Worm (Caenorhabditis elegans) whole organism, late embryonic: ENCODE measurements around the gene idpb-3.

Source experiments
- C08G9.2 ChIP-seq: sonication (generic microtip); optimal IDR thresholded peaks from 2 replicates; lab custom pipeline; 2016; ENCODE audit warnings: mild to moderate bottlenecking, missing genetic modification characterization, moderate library complexity, missing compliant biosample characterization
- F13H6.1 ChIP-seq: sonication (generic microtip); optimal IDR thresholded peaks from 2 replicates; lab custom pipeline; 2016; ENCODE audit warnings: missing genetic modification characterization, missing compliant biosample characterization
- K02D7.2 ChIP-seq: sonication (generic microtip); optimal IDR thresholded peaks from 2 replicates; lab custom pipeline; 2017; ENCODE audit warnings: mild to moderate bottlenecking, missing genetic modification characterization, missing compliant biosample characterization
- K09A11.1 ChIP-seq: sonication (generic microtip); optimal IDR thresholded peaks from 2 replicates; lab custom pipeline; 2017; ENCODE audit warnings: antibody characterized with exemption, mild to moderate bottlenecking, missing genetic modification characterization, missing compliant biosample characterization; ENCODE audit not compliant: insufficient read depth
- T23F11.4 ChIP-seq: fragments of 200-800 bp; sonication (Bioruptor generic); optimal IDR thresholded peaks from 2 replicates; lab custom pipeline; 2018; ENCODE audit warnings: mild to moderate bottlenecking, missing genetic modification characterization, missing compliant biosample characterization
- Y22D7AL.16 ChIP-seq: sonication (generic microtip); optimal IDR thresholded peaks from 2 replicates; lab custom pipeline; 2016; ENCODE audit warnings: missing genetic modification characterization, missing compliant biosample characterization
- ahr-1 ChIP-seq: sonication (generic microtip); optimal IDR thresholded peaks from 2 replicates; lab custom pipeline; 2016; ENCODE audit warnings: missing genetic modification characterization, missing compliant biosample characterization
- ama-1 ChIP-seq: fragments of 150-350 bp; optimal IDR thresholded peaks from 2 replicates; lab custom pipeline; 2014
- ceh-14 ChIP-seq: sonication (generic microtip); optimal IDR thresholded peaks from 2 replicates; lab custom pipeline; 2016; ENCODE audit warnings: missing genotype, missing genetic modification characterization, missing compliant biosample characterization
- ceh-18 ChIP-seq: sonication (generic microtip); optimal IDR thresholded peaks from 2 replicates; lab custom pipeline; 2016; ENCODE audit warnings: missing genetic modification characterization, missing compliant biosample characterization
- ceh-2 ChIP-seq: sonication (generic microtip); optimal IDR thresholded peaks from 2 replicates; lab custom pipeline; 2016; ENCODE audit warnings: missing genotype, missing genetic modification characterization, missing compliant biosample characterization
- ceh-24 ChIP-seq: sonication (generic microtip); optimal IDR thresholded peaks from 2 replicates; lab custom pipeline; 2016; ENCODE audit warnings: mild to moderate bottlenecking, missing genetic modification characterization, missing compliant biosample characterization
- ceh-30 ChIP-seq: fragments of 150-350 bp; optimal IDR thresholded peaks from 2 replicates; lab custom pipeline; 2014; ENCODE audit warnings: missing biosample characterization, missing genetic modification characterization
- ceh-31 ChIP-seq: sonication (generic microtip); optimal IDR thresholded peaks from 2 replicates; lab custom pipeline; 2016; ENCODE audit warnings: missing genetic modification characterization, missing compliant biosample characterization
- ceh-34 ChIP-seq: sonication (generic microtip); optimal IDR thresholded peaks from 2 replicates; lab custom pipeline; 2016; ENCODE audit warnings: mild to moderate bottlenecking, missing genetic modification characterization, missing compliant biosample characterization
- ceh-45 ChIP-seq: fragments of 200-800 bp; sonication (Bioruptor generic); IDR thresholded peaks from 2 replicates; pipeline ENCODE4 v1.3.6; 2022; ENCODE audit warnings: missing genetic modification reagents, missing genetic modification characterization, missing compliant biosample characterization
- ceh-6 ChIP-seq: fragments of 200-800 bp; sonication (Bioruptor generic); optimal IDR thresholded peaks from 2 replicates; lab custom pipeline; 2018; ENCODE audit warnings: mild to moderate bottlenecking, missing genetic modification characterization, missing compliant biosample characterization
- che-1 ChIP-seq: sonication (generic microtip); optimal IDR thresholded peaks from 2 replicates; lab custom pipeline; 2016; ENCODE audit warnings: mild to moderate bottlenecking, missing genetic modification characterization, missing compliant biosample characterization
- dmd-4 ChIP-seq: sonication (generic microtip); optimal IDR thresholded peaks from 2 replicates; lab custom pipeline; 2016; ENCODE audit warnings: borderline replicate concordance, missing genetic modification characterization, missing compliant biosample characterization
- dve-1 ChIP-seq: sonication (generic microtip); optimal IDR thresholded peaks from 2 replicates; lab custom pipeline; 2017; ENCODE audit warnings: antibody characterized with exemption, mild to moderate bottlenecking, missing genetic modification characterization, missing compliant biosample characterization
- elt-2 ChIP-seq: sonication (generic microtip); optimal IDR thresholded peaks from 2 replicates; lab custom pipeline; 2016; ENCODE audit warnings: missing genetic modification reagents, missing genetic modification characterization, missing compliant biosample characterization
- fax-1 ChIP-seq: sonication (generic microtip); optimal IDR thresholded peaks from 2 replicates; lab custom pipeline; 2016; ENCODE audit warnings: missing genotype, missing genetic modification characterization, missing compliant biosample characterization
- gmeb-2 ChIP-seq: sonication (generic microtip); optimal IDR thresholded peaks from 2 replicates; lab custom pipeline; 2016; ENCODE audit warnings: missing genetic modification characterization, inconsistent platforms, missing compliant biosample characterization
- hlh-15 ChIP-seq: sonication (generic microtip); optimal IDR thresholded peaks from 2 replicates; lab custom pipeline; 2016; ENCODE audit warnings: missing genetic modification characterization, missing compliant biosample characterization
- hlh-8 ChIP-seq: sonication (generic microtip); optimal IDR thresholded peaks from 2 replicates; lab custom pipeline; 2016; ENCODE audit warnings: missing genotype, missing genetic modification characterization, missing compliant biosample characterization
- lim-6 ChIP-seq: sonication (generic microtip); optimal IDR thresholded peaks from 2 replicates; lab custom pipeline; 2016; ENCODE audit warnings: missing genetic modification characterization, missing compliant biosample characterization
- madf-2 ChIP-seq: sonication (generic microtip); optimal IDR thresholded peaks from 2 replicates; lab custom pipeline; 2017; ENCODE audit warnings: missing genetic modification characterization, missing compliant biosample characterization
- mec-3 ChIP-seq: sonication (generic microtip); optimal IDR thresholded peaks from 2 replicates; lab custom pipeline; 2016; ENCODE audit warnings: borderline replicate concordance, missing genetic modification characterization, missing compliant biosample characterization
- nhr-11 ChIP-seq: fragments of 150-350 bp; optimal IDR thresholded peaks from 2 replicates; lab custom pipeline; 2014; ENCODE audit warnings: missing biosample characterization, missing genetic modification characterization
- nhr-232 ChIP-seq: sonication (generic microtip); optimal IDR thresholded peaks from 2 replicates; lab custom pipeline; 2016; ENCODE audit warnings: missing genetic modification characterization, missing compliant biosample characterization
- npax-4 ChIP-seq: sonication (generic microtip); optimal IDR thresholded peaks from 2 replicates; lab custom pipeline; 2016; ENCODE audit warnings: missing genetic modification characterization, missing compliant biosample characterization
- odd-2 ChIP-seq: sonication (generic microtip); optimal IDR thresholded peaks from 2 replicates; lab custom pipeline; 2017; ENCODE audit warnings: antibody characterized with exemption, mild to moderate bottlenecking, missing genetic modification characterization, missing compliant biosample characterization
- pag-3 ChIP-seq: sonication (generic microtip); optimal IDR thresholded peaks from 2 replicates; lab custom pipeline; 2016; ENCODE audit warnings: missing compliant biosample characterization, missing genetic modification characterization, borderline replicate concordance
- pax-1 ChIP-seq: fragments of 150-350 bp; optimal IDR thresholded peaks from 2 replicates; lab custom pipeline; 2014; ENCODE audit warnings: missing biosample characterization, missing genetic modification characterization
- pha-2 ChIP-seq: sonication (generic microtip); optimal IDR thresholded peaks from 2 replicates; lab custom pipeline; 2017; ENCODE audit warnings: mild to moderate bottlenecking, missing genetic modification characterization, missing compliant biosample characterization
- pqm-1 ChIP-seq: sonication (generic microtip); optimal IDR thresholded peaks from 2 replicates; lab custom pipeline; 2016; ENCODE audit warnings: missing genetic modification characterization, missing compliant biosample characterization
- rnt-1 ChIP-seq: sonication (generic microtip); optimal IDR thresholded peaks from 2 replicates; lab custom pipeline; 2016; ENCODE audit warnings: missing genetic modification characterization, missing compliant biosample characterization
- sox-2 ChIP-seq: fragments of 200-800 bp; sonication (Bioruptor generic); IDR thresholded peaks from 2 replicates; pipeline ENCODE4 v1.3.6; 2022; ENCODE audit warnings: missing genetic modification reagents, missing genetic modification characterization, missing compliant biosample characterization
- syd-9 ChIP-seq: sonication (generic microtip); optimal IDR thresholded peaks from 2 replicates; lab custom pipeline; 2016; ENCODE audit warnings: mild to moderate bottlenecking, missing genetic modification characterization, moderate library complexity, missing compliant biosample characterization
- tbx-7 ChIP-seq: sonication (generic microtip); optimal IDR thresholded peaks from 2 replicates; lab custom pipeline; 2016; ENCODE audit warnings: missing genotype, missing genetic modification characterization, missing compliant biosample characterization

The idpb-3 gene

ce11 chrII:5141945-5142514 is 40.4 kb upstream of the idpb-3 start, which contains the start of gene nas-29:
Gene nas-29, minus strand, starts transcription at chrII:5142036.
- TF ChIP-seq elt-2 (tag; lab: Kevin White, UChicago) (peak; percentile 65), T23F11.4 (GFP tag; lab: Kevin White, UChicago) (no peak)

- TF ChIP-seq hlh-8 (tag; lab: Kevin White, UChicago) = no peak
- TF ChIP-seq pqm-1 (tag; lab: Kevin White, UChicago) = no peak
- no peak for TF ChIP-seq ceh-31
- TF ChIP-seq dmd-4 (tag; lab: Kevin White, UChicago) = no peak
- TF ChIP-seq nhr-232 (tag; lab: Kevin White, UChicago) = no peak
- no peak for TF ChIP-seq K02D7.2 (tag; lab: Kevin White, UChicago)
- no peak for TF ChIP-seq K09A11.1 (tag; lab: Kevin White, UChicago)
- TF ChIP-seq ceh-30 = no peak
- no peak for TF ChIP-seq ama-1 (lab: Kevin White, UChicago)
These were observed 34.7 kb upstream of the idpb-3 start, which contains the start of gene F58A6.2 for ce11 chrII:5136296-5136767. Gene F58A6.2, plus strand, starts transcription at chrII:5136717.

ce11 chrII:5131800-5132199 is 30.2 kb upstream of the idpb-3 start:
- no peak for TF ChIP-seq Y22D7AL.16 (tag; lab: Kevin White, UChicago)
- TF ChIP-seq mec-3 (tag; lab: Kevin White, UChicago) = no peak
- no peak for TF ChIP-seq K09A11.1 (tag; lab: Kevin White, UChicago)
- TF ChIP-seq tbx-7 (tag; lab: Kevin White, UChicago) = no peak
- no peak for TF ChIP-seq syd-9 (tag; lab: Kevin White, UChicago)
- no peak for TF ChIP-seq pqm-1 (tag; lab: Kevin White, UChicago)
- TF ChIP-seq ceh-31 = no peak
- no peak for TF ChIP-seq rnt-1 (tag; lab: Kevin White, UChicago)
- TF ChIP-seq elt-2 (tag; lab: Kevin White, UChicago) = no peak
- no peak for TF ChIP-seq fax-1 (tag; lab: Kevin White, UChicago)
- TF ChIP-seq ceh-2 (tag; lab: Kevin White, UChicago) = no peak
- TF ChIP-seq ceh-14 (tag; lab: Kevin White, UChicago) = no peak
- no peak for TF ChIP-seq lim-6
- no peak for TF ChIP-seq ceh-24 (tag; lab: Kevin White, UChicago)
- TF ChIP-seq sox-2 = no peak
- TF ChIP-seq pag-3 (tag; lab: Kevin White, UChicago) = no peak
- no peak for TF ChIP-seq che-1
- TF ChIP-seq, all 69 proteins: peak for 0

ce11 chrII:5130081-5130480 is 28.5 kb upstream of the idpb-3 start, which contains the start of gene lgc-56:
Gene lgc-56, plus strand, starts transcription at chrII:5130381.
- no peak for TF ChIP-seq npax-4 (tag; lab: Kevin White, UChicago)
- no peak for TF ChIP-seq odd-2 (tag; lab: Kevin White, UChicago)
- TF ChIP-seq ceh-34 (tag; lab: Kevin White, UChicago) = no peak
- TF ChIP-seq ceh-14 (tag; lab: Kevin White, UChicago) = no peak
- no peak for TF ChIP-seq dve-1 (tag; lab: Kevin White, UChicago)
- TF ChIP-seq ceh-6 (GFP tag; lab: Kevin White, UChicago) = no peak
- no peak for TF ChIP-seq nhr-11 (tag; lab: Kevin White, UChicago)
- no peak for TF ChIP-seq madf-2 (tag; lab: Kevin White, UChicago)
- no peak for TF ChIP-seq ceh-18 (tag; lab: Kevin White, UChicago)
- TF ChIP-seq syd-9 (tag; lab: Kevin White, UChicago) = no peak
- no peak for TF ChIP-seq hlh-15 (tag; lab: Kevin White, UChicago)
- TF ChIP-seq gmeb-2 (tag; lab: Kevin White, UChicago) = no peak
- no peak for TF ChIP-seq F13H6.1 (tag; lab: Kevin White, UChicago)
- TF ChIP-seq ahr-1 = no peak
- TF ChIP-seq pax-1 (tag; lab: Kevin White, UChicago) = no peak
- no peak for TF ChIP-seq pha-2
- TF ChIP-seq C08G9.2 (tag; lab: Kevin White, UChicago) = no peak
- no peak for TF ChIP-seq pqm-1 (tag; lab: Kevin White, UChicago)
- no peak for TF ChIP-seq ceh-45 (GFP tag; lab: Robert Waterston, UW)
- TF ChIP-seq, all 69 proteins: peak for 0
